Worm (Caenorhabditis elegans) whole organism, mixed stage, embryonic: ENCODE measurements around the gene C55C3.1.

Experiments
- blmp-1 ChIP-seq: fragments of 150-350 bp; optimal IDR thresholded peaks from 2 replicates; lab custom pipeline; 2014; ENCODE audit warnings: missing biosample characterization, missing genetic modification characterization
- ceh-43 ChIP-seq: fragments of 200-800 bp; sonication (Bioruptor generic); optimal IDR thresholded peaks from 2 replicates; lab custom pipeline; 2018; ENCODE audit warnings: mild to moderate bottlenecking, missing genetic modification characterization, moderate library complexity, missing compliant biosample characterization
- ces-1 ChIP-seq: fragments of 150-350 bp; optimal IDR thresholded peaks from 2 replicates; lab custom pipeline; 2014; ENCODE audit warnings: missing biosample characterization, missing genetic modification reagents, missing genetic modification characterization
- cnd-1 ChIP-seq: fragments of 200-800 bp; sonication (Bioruptor generic); optimal IDR thresholded peaks from 2 replicates; lab custom pipeline; 2018; ENCODE audit warnings: mild to moderate bottlenecking, missing genetic modification characterization, missing compliant biosample characterization
- drap-1 ChIP-seq: fragments of 200-800 bp; sonication (Bioruptor generic); optimal IDR thresholded peaks from 3 replicates; lab custom pipeline; 2018; ENCODE audit warnings: mild to moderate bottlenecking, missing genetic modification characterization, missing compliant biosample characterization
- elt-1 ChIP-seq: sonication (generic microtip); optimal IDR thresholded peaks from 2 replicates; lab custom pipeline; 2017; ENCODE audit warnings: missing genetic modification characterization, mild to moderate bottlenecking, missing compliant biosample characterization, antibody characterized with exemption, moderate library complexity, borderline replicate concordance; ENCODE audit not compliant: insufficient read depth
- flh-1 ChIP-seq: fragments of 200-800 bp; sonication (Bioruptor generic); optimal IDR thresholded peaks from 2 replicates; lab custom pipeline; 2018; ENCODE audit warnings: mild to moderate bottlenecking, missing genetic modification characterization, moderate library complexity, missing compliant biosample characterization
- ham-2 ChIP-seq: fragments of 200-800 bp; sonication (Bioruptor generic); optimal IDR thresholded peaks from 2 replicates; lab custom pipeline; 2018; ENCODE audit warnings: mild to moderate bottlenecking, missing genetic modification characterization, missing compliant biosample characterization
- hlh-1 ChIP-seq: fragments of 150-350 bp; optimal IDR thresholded peaks from 2 replicates; lab custom pipeline; 2014; ENCODE audit warnings: missing biosample characterization, missing genetic modification reagents, missing genetic modification characterization
- lin-13 ChIP-seq: fragments of 150-350 bp; optimal IDR thresholded peaks from 2 replicates; lab custom pipeline; 2014; ENCODE audit warnings: missing biosample characterization, missing genetic modification characterization
- lsy-2 ChIP-seq: fragments of 150-350 bp; optimal IDR thresholded peaks from 2 replicates; lab custom pipeline; 2014; ENCODE audit warnings: missing biosample characterization, missing genetic modification characterization
- mab-5 ChIP-seq: fragments of 150-350 bp; optimal IDR thresholded peaks from 2 replicates; lab custom pipeline; 2014; ENCODE audit warnings: missing biosample characterization, missing genetic modification characterization
- mep-1 ChIP-seq: fragments of 150-350 bp; optimal IDR thresholded peaks from 2 replicates; lab custom pipeline; 2017; ENCODE audit warnings: missing biosample characterization, missing genetic modification reagents, missing genetic modification characterization, inconsistent platforms
- nhr-237 ChIP-seq: fragments of 150-350 bp; optimal IDR thresholded peaks from 2 replicates; lab custom pipeline; 2014; ENCODE audit warnings: missing biosample characterization, missing genetic modification characterization
- nhr-76 ChIP-seq: sonication (generic microtip); optimal IDR thresholded peaks from 2 replicates; lab custom pipeline; 2017; ENCODE audit warnings: missing biosample characterization, missing genetic modification characterization
- pha-4 ChIP-seq: fragments of 150-350 bp; optimal IDR thresholded peaks from 2 replicates; lab custom pipeline; 2018; ENCODE audit warnings: missing biosample characterization, missing genetic modification reagents, missing genetic modification characterization
- sem-2 ChIP-seq: fragments of 200-800 bp; sonication (Bioruptor generic); optimal IDR thresholded peaks from 2 replicates; lab custom pipeline; 2018; ENCODE audit warnings: mild to moderate bottlenecking, missing genetic modification characterization, missing compliant biosample characterization
- snpc-4 ChIP-seq: fragments of 150-350 bp; optimal IDR thresholded peaks from 2 replicates; lab custom pipeline; 2014; ENCODE audit warnings: missing biosample characterization, missing genetic modification characterization
- sptf-1 ChIP-seq: sonication (generic microtip); optimal IDR thresholded peaks from 2 replicates; lab custom pipeline; 2017; ENCODE audit warnings: mild to moderate bottlenecking, missing genetic modification characterization, moderate library complexity, missing compliant biosample characterization
- tbx-8 ChIP-seq: fragments of 200-800 bp; sonication (Bioruptor generic); optimal IDR thresholded peaks from 2 replicates; lab custom pipeline; 2018; ENCODE audit warnings: mild to moderate bottlenecking, missing genetic modification characterization, moderate library complexity, missing compliant biosample characterization
- unc-120 ChIP-seq: sonication (generic microtip); optimal IDR thresholded peaks from 2 replicates; lab custom pipeline; 2017; ENCODE audit warnings: missing genetic modification characterization, missing compliant biosample characterization; ENCODE audit not compliant: poor library complexity, severe bottlenecking
- unc-62 ChIP-seq: fragments of 150-350 bp; optimal IDR thresholded peaks from 2 replicates; lab custom pipeline; 2014; ENCODE audit warnings: missing biosample characterization, missing genetic modification reagents, missing genetic modification characterization
- zip-8 ChIP-seq: fragments of 150-350 bp; optimal IDR thresholded peaks from 2 replicates; lab custom pipeline; 2014; ENCODE audit warnings: missing biosample characterization, missing genetic modification characterization
- ztf-11 ChIP-seq: fragments of 150-350 bp; optimal IDR thresholded peaks from 2 replicates; lab custom pipeline; 2014; ENCODE audit warnings: missing biosample characterization, missing genetic modification characterization

Gene C55C3.1

ce11 chrIV:5664375-5665004 is 44.4 kb upstream of the C55C3.1 start, which contains the start of gene bec-1:
bec-1 (minus strand) TSS chrIV:5664425.
- TF ChIP-seq pha-4 (tag; lab: Kevin White, UChicago) (no peak), cnd-1 (peak; percentile 22)

- peak; percentile 30 for TF ChIP-seq ces-1 (GFP tag; lab: Kevin White, UChicago)
- TF ChIP-seq flh-1 (GFP tag; lab: Kevin White, UChicago): no peak
- peak; percentile 11 for TF ChIP-seq lsy-2 (tag; lab: Kevin White, UChicago)
- TF ChIP-seq nhr-76: no peak
- TF ChIP-seq mep-1 (tag; lab: Kevin White, UChicago): peak; percentile 3
- TF ChIP-seq unc-62: peak; percentile 51
- no peak for TF ChIP-seq zip-8 (tag; lab: Kevin White, UChicago)
- TF ChIP-seq hlh-1 (tag; lab: Kevin White, UChicago): peak; percentile 49
- TF ChIP-seq unc-120 (tag; lab: Kevin White, UChicago): peak; percentile 28
- peak; percentile 61 for TF ChIP-seq cnd-1
- peak; percentile 4 for TF ChIP-seq nhr-237 (tag; lab: Kevin White, UChicago)
Measured at ce11 chrIV:5665353-5665918, 43.5 kb upstream of the C55C3.1 start.

ce11 chrIV:5666115-5667028 is 42.5 kb upstream of the C55C3.1 start:
- no peak for TF ChIP-seq sem-2 (GFP tag; lab: Kevin White, UChicago)
- no peak for TF ChIP-seq unc-120 (tag; lab: Kevin White, UChicago)
- TF ChIP-seq ceh-43: no peak
- no peak for TF ChIP-seq nhr-76
- no peak for TF ChIP-seq sptf-1 (tag; lab: Kevin White, UChicago)
- no peak for TF ChIP-seq ztf-11 (tag; lab: Kevin White, UChicago)
- no peak for TF ChIP-seq mab-5 (tag; lab: Kevin White, UChicago)
- no peak for TF ChIP-seq mep-1 (tag; lab: Kevin White, UChicago)
- TF ChIP-seq ham-2 (GFP tag; lab: Kevin White, UChicago): no peak
- TF ChIP-seq tbx-8 (GFP tag; lab: Kevin White, UChicago): no peak
- no peak for TF ChIP-seq pha-4 (tag; lab: Kevin White, UChicago)
- TF ChIP-seq blmp-1 (tag; lab: Kevin White, UChicago): no peak
- no peak for TF ChIP-seq cnd-1
- no peak for TF ChIP-seq zip-8 (tag; lab: Kevin White, UChicago)
- TF ChIP-seq elt-1 (tag; lab: Kevin White, UChicago): no peak
- TF ChIP-seq lin-13 (tag; lab: Kevin White, UChicago): no peak
- TF ChIP-seq lsy-2 (tag; lab: Kevin White, UChicago): no peak

ce11 chrIV:5667191-5667590 is 41.7 kb upstream of the C55C3.1 start:
- TF ChIP-seq pha-4 (tag; lab: Kevin White, UChicago) (peak; percentile 14), sem-2 (GFP tag; lab: Kevin White, UChicago) (no peak)

ce11 chrIV:5669459-5669858 is 39.4 kb upstream of the C55C3.1 start, which contains the start of gene T19E7.6:
T19E7.6 (minus strand) TSS chrIV:5669503.
- no peak for TF ChIP-seq unc-62

ce11 chrIV:5671325-5671724 is 37.6 kb upstream of the C55C3.1 start:
- no peak for TF ChIP-seq ceh-43
- no peak for TF ChIP-seq drap-1 (GFP tag; lab: Kevin White, UChicago)
- TF ChIP-seq mab-5 (tag; lab: Kevin White, UChicago): no peak
- TF ChIP-seq snpc-4 (tag; lab: Kevin White, UChicago): no peak
- TF ChIP-seq ham-2 (GFP tag; lab: Kevin White, UChicago): no peak
- TF ChIP-seq zip-8 (tag; lab: Kevin White, UChicago): no peak
- TF ChIP-seq, all 35 proteins: peak for 0
